Worm (Caenorhabditis elegans) whole organism, mixed stage, embryonic: ENCODE results near the gene F18F11.4.

ENCODE experiments used
- M03D4.4 ChIP-seq: sonication (generic microtip); optimal IDR thresholded peaks from 2 replicates; lab custom pipeline; 2017; ENCODE audit warnings: mild to moderate bottlenecking, missing genetic modification characterization, missing compliant biosample characterization
- bed-3 ChIP-seq: fragments of 200-800 bp; sonication (Bioruptor generic); optimal IDR thresholded peaks from 3 replicates; lab custom pipeline; 2018; ENCODE audit warnings: mild to moderate bottlenecking, missing genetic modification characterization, moderate library complexity, missing compliant biosample characterization
- blmp-1 ChIP-seq: fragments of 150-350 bp; optimal IDR thresholded peaks from 2 replicates; lab custom pipeline; 2014; ENCODE audit warnings: missing biosample characterization, missing genetic modification characterization
- ceh-39 ChIP-seq: fragments of 150-350 bp; optimal IDR thresholded peaks from 2 replicates; lab custom pipeline; 2014; ENCODE audit warnings: missing biosample characterization, missing genetic modification characterization
- ceh-43 ChIP-seq: fragments of 200-800 bp; sonication (Bioruptor generic); optimal IDR thresholded peaks from 2 replicates; lab custom pipeline; 2018; ENCODE audit warnings: mild to moderate bottlenecking, missing genetic modification characterization, moderate library complexity, missing compliant biosample characterization
- ceh-83 ChIP-seq: fragments of 200-800 bp; sonication (Bioruptor generic); optimal IDR thresholded peaks from 2 replicates; lab custom pipeline; 2018; ENCODE audit warnings: mild to moderate bottlenecking, missing genetic modification characterization, missing compliant biosample characterization
- cnd-1 ChIP-seq: fragments of 200-800 bp; sonication (Bioruptor generic); optimal IDR thresholded peaks from 2 replicates; lab custom pipeline; 2018; ENCODE audit warnings: mild to moderate bottlenecking, missing genetic modification characterization, missing compliant biosample characterization
- drap-1 ChIP-seq: fragments of 200-800 bp; sonication (Bioruptor generic); optimal IDR thresholded peaks from 3 replicates; lab custom pipeline; 2018; ENCODE audit warnings: mild to moderate bottlenecking, missing genetic modification characterization, missing compliant biosample characterization
- elt-1 ChIP-seq: sonication (generic microtip); optimal IDR thresholded peaks from 2 replicates; lab custom pipeline; 2017; ENCODE audit warnings: missing genetic modification characterization, mild to moderate bottlenecking, missing compliant biosample characterization, antibody characterized with exemption, moderate library complexity, borderline replicate concordance; ENCODE audit not compliant: insufficient read depth
- elt-3 ChIP-seq: fragments of 150-350 bp; optimal IDR thresholded peaks from 2 replicates; lab custom pipeline; 2014; ENCODE audit warnings: missing biosample characterization, missing genetic modification characterization
- ham-2 ChIP-seq: fragments of 200-800 bp; sonication (Bioruptor generic); optimal IDR thresholded peaks from 2 replicates; lab custom pipeline; 2018; ENCODE audit warnings: mild to moderate bottlenecking, missing genetic modification characterization, missing compliant biosample characterization
- hlh-1 ChIP-seq: fragments of 150-350 bp; optimal IDR thresholded peaks from 2 replicates; lab custom pipeline; 2014; ENCODE audit warnings: missing biosample characterization, missing genetic modification reagents, missing genetic modification characterization
- lin-13 ChIP-seq: fragments of 150-350 bp; optimal IDR thresholded peaks from 2 replicates; lab custom pipeline; 2014; ENCODE audit warnings: missing biosample characterization, missing genetic modification characterization
- lin-32 ChIP-seq: fragments of 200-800 bp; sonication (Bioruptor generic); optimal IDR thresholded peaks from 2 replicates; lab custom pipeline; 2018; ENCODE audit warnings: mild to moderate bottlenecking, missing genetic modification characterization, missing compliant biosample characterization
- lsy-2 ChIP-seq: fragments of 150-350 bp; optimal IDR thresholded peaks from 2 replicates; lab custom pipeline; 2014; ENCODE audit warnings: missing biosample characterization, missing genetic modification characterization
- mab-5 ChIP-seq: fragments of 150-350 bp; optimal IDR thresholded peaks from 2 replicates; lab custom pipeline; 2014; ENCODE audit warnings: missing biosample characterization, missing genetic modification characterization
- mep-1 ChIP-seq: fragments of 150-350 bp; optimal IDR thresholded peaks from 2 replicates; lab custom pipeline; 2017; ENCODE audit warnings: missing biosample characterization, missing genetic modification reagents, missing genetic modification characterization, inconsistent platforms
- mls-2 ChIP-seq: sonication (generic microtip); optimal IDR thresholded peaks from 2 replicates; lab custom pipeline; 2016; ENCODE audit warnings: mild to moderate bottlenecking, missing genetic modification characterization, moderate library complexity, missing compliant biosample characterization
- nhr-12 ChIP-seq: fragments of 150-350 bp; optimal IDR thresholded peaks from 2 replicates; lab custom pipeline; 2014; ENCODE audit warnings: missing biosample characterization, missing genetic modification characterization
- nhr-2 ChIP-seq: fragments of 150-350 bp; optimal IDR thresholded peaks from 2 replicates; lab custom pipeline; 2014; ENCODE audit warnings: missing biosample characterization, missing genetic modification characterization
- nhr-28 ChIP-seq: fragments of 150-350 bp; optimal IDR thresholded peaks from 2 replicates; lab custom pipeline; 2014; ENCODE audit warnings: missing biosample characterization, missing genetic modification characterization
- nhr-76 ChIP-seq: sonication (generic microtip); optimal IDR thresholded peaks from 2 replicates; lab custom pipeline; 2017; ENCODE audit warnings: missing biosample characterization, missing genetic modification characterization
- pha-4 ChIP-seq: fragments of 150-350 bp; optimal IDR thresholded peaks from 2 replicates; lab custom pipeline; 2018; ENCODE audit warnings: missing biosample characterization, missing genetic modification reagents, missing genetic modification characterization
- sem-2 ChIP-seq: fragments of 200-800 bp; sonication (Bioruptor generic); optimal IDR thresholded peaks from 2 replicates; lab custom pipeline; 2018; ENCODE audit warnings: mild to moderate bottlenecking, missing genetic modification characterization, missing compliant biosample characterization
- snpc-4 ChIP-seq: fragments of 150-350 bp; optimal IDR thresholded peaks from 2 replicates; lab custom pipeline; 2014; ENCODE audit warnings: missing biosample characterization, missing genetic modification characterization
- sptf-1 ChIP-seq: sonication (generic microtip); optimal IDR thresholded peaks from 2 replicates; lab custom pipeline; 2017; ENCODE audit warnings: mild to moderate bottlenecking, missing genetic modification characterization, moderate library complexity, missing compliant biosample characterization
- tbx-8 ChIP-seq: fragments of 200-800 bp; sonication (Bioruptor generic); optimal IDR thresholded peaks from 2 replicates; lab custom pipeline; 2018; ENCODE audit warnings: mild to moderate bottlenecking, missing genetic modification characterization, moderate library complexity, missing compliant biosample characterization
- unc-120 ChIP-seq: sonication (generic microtip); optimal IDR thresholded peaks from 2 replicates; lab custom pipeline; 2017; ENCODE audit warnings: missing genetic modification characterization, missing compliant biosample characterization; ENCODE audit not compliant: poor library complexity, severe bottlenecking
- unc-39 ChIP-seq: fragments of 150-350 bp; optimal IDR thresholded peaks from 2 replicates; lab custom pipeline; 2014; ENCODE audit warnings: missing biosample characterization, missing genetic modification characterization
- unc-62 ChIP-seq: fragments of 150-350 bp; optimal IDR thresholded peaks from 2 replicates; lab custom pipeline; 2014; ENCODE audit warnings: missing biosample characterization, missing genetic modification reagents, missing genetic modification characterization
- zip-8 ChIP-seq: fragments of 150-350 bp; optimal IDR thresholded peaks from 2 replicates; lab custom pipeline; 2014; ENCODE audit warnings: missing biosample characterization, missing genetic modification characterization

Gene F18F11.4

ce11 chrIV:322497-322896 lies 8.1 kb upstream of the F18F11.4 start, which contains the start of gene grl-26:
Gene grl-26, minus strand, starts transcription at chrIV:322814.
- TF ChIP-seq pha-4 (tag; lab: Kevin White, UChicago) (peak; percentile 3), mep-1 (tag; lab: Kevin White, UChicago) (peak; percentile 26), ham-2 (GFP tag; lab: Kevin White, UChicago) (no peak), mab-5 (no peak), cnd-1 (tag; lab: Kevin White, UChicago) (peak; percentile 38), ceh-83 (peak; percentile 67), nhr-76 (no peak), sem-2 (GFP tag; lab: Kevin White, UChicago) (peak; percentile 38), lin-32 (GFP tag; lab: Kevin White, UChicago) (peak; percentile 67), hlh-1 (tag; lab: Kevin White, UChicago) (peak; percentile 52), mls-2 (tag; lab: Kevin White, UChicago) (peak; percentile 47), unc-120 (tag; lab: Kevin White, UChicago) (peak; percentile 65), sptf-1 (peak; percentile 78), ceh-43 (GFP tag; lab: Kevin White, UChicago) (peak; percentile 10), drap-1 (GFP tag; lab: Kevin White, UChicago) (peak; percentile 66), bed-3 (GFP tag; lab: Kevin White, UChicago) (peak; percentile 24), elt-3 (tag; lab: Kevin White, UChicago) (no peak), M03D4.4 (tag; lab: Kevin White, UChicago) (peak; percentile 59)

ce11 chrIV:324759-325158 lies 5.9 kb upstream of the F18F11.4 start, which contains the start of gene drl-1:
Gene drl-1, plus strand, starts transcription at chrIV:325059.
- TF ChIP-seq elt-1 (tag; lab: Kevin White, UChicago) (no peak), cnd-1 (tag; lab: Kevin White, UChicago) (no peak), mab-5 (no peak), nhr-76 (no peak), snpc-4 (tag; lab: Kevin White, UChicago) (no peak), sptf-1 (no peak), lsy-2 (tag; lab: Kevin White, UChicago) (no peak), unc-62 (GFP tag; lab: Kevin White, UChicago) (no peak), zip-8 (tag; lab: Kevin White, UChicago) (no peak), mls-2 (tag; lab: Kevin White, UChicago) (no peak), nhr-2 (no peak), unc-39 (tag; lab: Kevin White, UChicago) (no peak), nhr-28 (tag; lab: Kevin White, UChicago) (no peak)
- TF ChIP-seq, all 35 proteins: peak for 0

- TF ChIP-seq lin-13 (tag; lab: Kevin White, UChicago): no peak
- no peak for TF ChIP-seq elt-3 (tag; lab: Kevin White, UChicago)
Observed at ce11 chrIV:325640-326039, 5.0 kb upstream of the F18F11.4 start.

- TF ChIP-seq mab-5 (no peak), sem-2 (GFP tag; lab: Kevin White, UChicago) (no peak), drap-1 (GFP tag; lab: Kevin White, UChicago) (no peak), unc-120 (tag; lab: Kevin White, UChicago) (no peak), nhr-12 (no peak), lsy-2 (tag; lab: Kevin White, UChicago) (no peak), ceh-39 (tag; lab: Kevin White, UChicago) (no peak), lin-32 (GFP tag; lab: Kevin White, UChicago) (no peak), lin-13 (tag; lab: Kevin White, UChicago) (no peak), nhr-28 (tag; lab: Kevin White, UChicago) (no peak), blmp-1 (tag; lab: Kevin White, UChicago) (no peak), tbx-8 (GFP tag; lab: Kevin White, UChicago) (no peak), cnd-1 (tag; lab: Kevin White, UChicago) (no peak), nhr-2 (no peak)
Observed at ce11 chrIV:326564-327070, 4.0 kb upstream of the F18F11.4 start, which contains the start of gene col-101. Gene col-101, minus strand, starts transcription at chrIV:327020.
